Worm (Caenorhabditis elegans): ENCODE results near the gene acox-1.6.
A peak's percentile ranks its signal among the peaks of the same experiment; 100 is the strongest.

acox-1.6 gene

ce11 chrX:15841086-15841622, 2.8 kb upstream of the acox-1.6 start, which contains the start of gene serp-1.1 (continued):
- TF ChIP-seq dve-1 (tag; optimal IDR thresholded peaks at IDR 0.05; ENCODE audit: insufficient read depth) (peak; percentile 100), ama-1 (optimal IDR thresholded peaks at IDR 0.05) (peak; percentile 30), hif-1 (tag; optimal IDR thresholded peaks at IDR 0.05) (peak; percentile 80 to 97), tra-1 (GFP tag; IDR thresholded peaks at IDR 0.05) (peak; percentile 99), hlh-11 (tag; optimal IDR thresholded peaks at IDR 0.05) (peak; percentile 100), F44E2.7 (GFP tag; IDR thresholded peaks at IDR 0.05) (0 out of 2 replicates have a peak, but pooled peaks have one; percentile 11), lin-13 (GFP tag; optimal IDR thresholded peaks at IDR 0.05) (peak; percentile 99), nhr-42 (GFP tag; IDR thresholded peaks at IDR 0.05) (peak; percentile 98), ceh-20 (GFP tag; IDR thresholded peaks at IDR 0.05) (peak; percentile 99), mxl-2 (GFP tag; conservative IDR thresholded peaks at IDR 0.05) (peak; percentile 91), lin-29 (GFP tag; IDR thresholded peaks at IDR 0.05) (peak; percentile 95), nhr-6 (tag; optimal IDR thresholded peaks at IDR 0.05) (peak; percentile 97), zip-2 (tag; optimal IDR thresholded peaks at IDR 0.05) (peak; percentile 85), zfp-3 (GFP tag; conservative IDR thresholded peaks at IDR 0.05) (peak; percentile 96), lim-7 (GFP tag; IDR thresholded peaks at IDR 0.05) (peak; percentile 77), set-16 (GFP tag; IDR thresholded peaks at IDR 0.05) (peak; percentile 97), tag-97 (GFP tag; IDR thresholded peaks at IDR 0.05) (no peak), ztf-11 (tag; optimal IDR thresholded peaks at IDR 0.05) (no peak), ceh-28 (tag; optimal IDR thresholded peaks at IDR 0.05) (peak; percentile 77), zip-11 (GFP tag; IDR thresholded peaks at IDR 0.05) (no peak), ceh-82 (tag; optimal IDR thresholded peaks at IDR 0.05) (no peak), attf-4 (tag; optimal IDR thresholded peaks at IDR 0.05) (peak; percentile 56), lin-1 (GFP tag; IDR thresholded peaks at IDR 0.05) (peak; percentile 99; the same call in 1 of the 2 replicates), mdt-29 (GFP tag; IDR thresholded peaks at IDR 0.05) (peak; percentile 92), ceh-32 (tag; optimal IDR thresholded peaks at IDR 0.05; ENCODE audit: poor library complexity) (peak; percentile 82), nhr-111 (GFP tag; optimal IDR thresholded peaks at IDR 0.05) (no peak), hmg-1.1 (GFP tag; IDR thresholded peaks at IDR 0.05) (peak; percentile 99), fos-1 (tag; optimal IDR thresholded peaks at IDR 0.05) (peak; percentile 90)

- TF ChIP-seq ctbp-1 (GFP tag; IDR thresholded peaks at IDR 0.05) (no peak), rbr-2 (tag; optimal IDR thresholded peaks at IDR 0.05) (no peak), set-16 (GFP tag; IDR thresholded peaks at IDR 0.05) (no peak), mdl-1 (tag; optimal IDR thresholded peaks at IDR 0.05) (no peak)
Observed at ce11 chrX:15831537-15831936, 6.8 kb downstream of the acox-1.6 start.

- no peak for TF ChIP-seq snpc-1.2 (GFP tag; IDR thresholded peaks at IDR 0.05)
- TF ChIP-seq madf-5 (GFP tag; IDR thresholded peaks at IDR 0.05), result no peak
- no peak for TF ChIP-seq ztf-11 (tag; optimal IDR thresholded peaks at IDR 0.05)
Observed at ce11 chrX:15828059-15828458, 10.3 kb downstream of the acox-1.6 start, which contains the start of gene Y7A5A.20. Y7A5A.20 (plus strand) TSS chrX:15828359.

- TF ChIP-seq aha-1 (tag) (peak; percentile 54), hlh-11 (tag; optimal IDR thresholded peaks at IDR 0.05) (no peak)
Observed at ce11 chrX:15826866-15827265, 11.5 kb downstream of the acox-1.6 start, which contains the start of gene Y7A5A.9. Y7A5A.9 (plus strand) TSS chrX:15827166.

ce11 chrX:15822197-15822596, 16.1 kb downstream of the acox-1.6 start, which contains the start of gene Y7A5A.8:
Y7A5A.8 (plus strand) TSS chrX:15822497.
- TF ChIP-seq madf-9 (GFP tag; conservative IDR thresholded peaks at IDR 0.05) (no peak), nhr-11 (tag; optimal IDR thresholded peaks at IDR 0.05) (no peak), lin-29 (GFP tag; IDR thresholded peaks at IDR 0.05) (no peak), ama-1 (optimal IDR thresholded peaks at IDR 0.05) (no peak), unc-62 (GFP tag; optimal IDR thresholded peaks at IDR 0.05 in 1 of 2) (no peak), unc-62 (tag; optimal IDR thresholded peaks at IDR 0.05) (no peak), ztf-11 (tag; optimal IDR thresholded peaks at IDR 0.05) (no peak), nhr-41 (GFP tag; IDR thresholded peaks at IDR 0.05) (no peak), snpc-4 (tag; optimal IDR thresholded peaks at IDR 0.05) (no peak), hlh-11 (tag; optimal IDR thresholded peaks at IDR 0.05) (no peak)

All from whole organism, L4 larva.